Fruit fly (Drosophila melanogaster): ENCODE measurements around the gene dac.
A peak's percentile ranks its signal among the peaks of the same experiment; 100 is the strongest.

The dac gene

dm6 chr2L:16532702-16533385 lies 47.0 kb upstream of the dac start, which contains the start of gene CG5953 (continued):
- TF ChIP-seq Opbp (GFP tag; IDR thresholded peaks at IDR 0.05; ENCODE audit: partially characterized antibody) (peak; percentile 63; the same call in 2 of the 3 replicates), Oli (tag; optimal IDR thresholded peaks at IDR 0.05) (peak; percentile 98), btn (GFP tag; optimal IDR thresholded peaks at IDR 0.05) (peak; percentile 72), CG11560 (tag; IDR thresholded peaks at IDR 0.05) (peak; percentile 88), Hmr (GFP tag; optimal IDR thresholded peaks at IDR 0.05) (peak; percentile 98), CG15269 (tag; optimal IDR thresholded peaks at IDR 0.05) (peak; percentile 96), HmgD (GFP tag; optimal IDR thresholded peaks at IDR 0.05) (peak; percentile 41), Stat92E (GFP tag; optimal IDR thresholded peaks at IDR 0.05) (peak in 1 of 3 experiments; percentile 96), ash1 (GFP tag; optimal IDR thresholded peaks at IDR 0.05) (no peak), sens (GFP tag) (peak; percentile 99), CG1602 (GFP tag; optimal IDR thresholded peaks at IDR 0.05) (peak; percentile 92), MTF-1 (GFP tag; optimal IDR thresholded peaks at IDR 0.05; ENCODE audit: borderline replicate concordance) (peak; percentile 66), CG10267 (tag; optimal IDR thresholded peaks at IDR 0.05) (peak; percentile 93), gfzf (GFP tag; optimal IDR thresholded peaks at IDR 0.05) (peak; percentile 12), Xrp1 (GFP tag; IDR thresholded peaks at IDR 0.05) (peak; percentile 98), CG1792 (GFP tag; optimal IDR thresholded peaks at IDR 0.05) (peak; percentile 86), CG17385 (GFP tag; optimal IDR thresholded peaks at IDR 0.05) (peak; percentile 95), CG6689 (GFP tag; IDR thresholded peaks at IDR 0.05) (peak; percentile 98), rib (GFP tag; IDR thresholded peaks at IDR 0.05) (no peak; the same call in none of the 2 replicates), CG7357 (GFP tag; IDR thresholded peaks at IDR 0.05) (peak; percentile 92), CoRest (tag; optimal IDR thresholded peaks at IDR 0.05) (peak; percentile 97), CG8924 (tag; optimal IDR thresholded peaks at IDR 0.05) (peak; percentile 97), CG14014 (GFP tag; IDR thresholded peaks at IDR 0.05) (peak; percentile 95), corto (GFP tag; optimal IDR thresholded peaks at IDR 0.05) (peak; percentile 82), CkIIα-i1 (GFP tag; IDR thresholded peaks at IDR 0.05) (0 out of 2 replicates have a peak, but pooled peaks have one; percentile 69), dm (GFP tag; optimal IDR thresholded peaks at IDR 0.05) (peak; percentile 82), slbo (GFP tag; IDR thresholded peaks at IDR 0.05) (peak; percentile 96), wdn (GFP tag; IDR thresholded peaks at IDR 0.05) (peak; percentile 94), ato (GFP tag; IDR thresholded peaks at IDR 0.05; ENCODE audit: partially characterized antibody) (peak; percentile 62; the same call in 1 of the 2 replicates), CG11723 (GFP tag; optimal IDR thresholded peaks at IDR 0.05) (peak; percentile 94), CG14965 (GFP tag; optimal IDR thresholded peaks at IDR 0.05; ENCODE audit: borderline replicate concordance) (peak; percentile 49), eve (GFP tag; optimal IDR thresholded peaks at IDR 0.05) (peak in 1 of 2 experiments; percentile 98), stc (GFP tag; IDR thresholded peaks at IDR 0.05) (peak; percentile 97), Taf1 (GFP tag; IDR thresholded peaks at IDR 0.05) (peak; percentile 91), CG6683 (GFP tag; optimal IDR thresholded peaks at IDR 0.05) (peak; percentile 94), CG43689 (GFP tag; IDR thresholded peaks at IDR 0.05) (peak; percentile 91), CG7963 (GFP tag; IDR thresholded peaks at IDR 0.05; ENCODE audit: partially characterized antibody) (no peak), CG17568 (GFP tag; optimal IDR thresholded peaks at IDR 0.05) (peak; percentile 96), CG3995 (GFP tag; optimal IDR thresholded peaks at IDR 0.05) (peak; percentile 63), CG17186 (GFP tag; optimal IDR thresholded peaks at IDR 0.05) (peak; percentile 83), jing (GFP tag; optimal IDR thresholded peaks at IDR 0.05) (peak; percentile 96), HLHmδ (GFP tag; optimal IDR thresholded peaks at IDR 0.05) (peak; percentile 85), cas (GFP tag; IDR thresholded peaks at IDR 0.05) (peak; percentile 79), CG5245 (GFP tag; optimal IDR thresholded peaks at IDR 0.05) (peak; percentile 90), CG11695 (GFP tag; IDR thresholded peaks at IDR 0.05) (peak; percentile 97), CG31388 (GFP tag; optimal IDR thresholded peaks at IDR 0.05) (peak; percentile 84), insv (GFP tag; optimal IDR thresholded peaks at IDR 0.05) (peak; percentile 27 to 68), kni (GFP tag; optimal IDR thresholded peaks at IDR 0.05) (peak; percentile 91)

Data from whole organism, embryonic.